1 fruit fly cellular context compared by ENCODE assay signal in genomic region chr3L:21839720-21840641, dm6.
TF ChIP-seq lines count a peak whose summit lies in the region.

No protein-coding gene starts in this region.

TF ChIP-seq in whole organism, embryonic, 481 proteins besides CTCF, POLR2A, EP300 and RAD21 (continued from another document and continues in another):
- TF ChIP-seq dm (GFP tag; optimal IDR thresholded peaks at IDR 0.05; lab: Kevin White, UChicago), result peak; percentile 83
- TF ChIP-seq CG2202 (tag; optimal IDR thresholded peaks at IDR 0.05; lab: Kevin White, UChicago), result peak; percentile 84
- TF ChIP-seq CG6683 (GFP tag; optimal IDR thresholded peaks at IDR 0.05; lab: Kevin White, UChicago), result peak; percentile 85
- peak; percentile 80 for TF ChIP-seq CG4360 (GFP tag; IDR thresholded peaks at IDR 0.05; lab: Robert Waterston, UW)
- TF ChIP-seq CG9817 (tag; optimal IDR thresholded peaks at IDR 0.05; lab: Kevin White, UChicago), result peak; percentile 88
- peak; percentile 78 for TF ChIP-seq CG9876 (GFP tag; optimal IDR thresholded peaks at IDR 0.05; lab: Kevin White, UChicago)
- TF ChIP-seq Antp (GFP tag; optimal IDR thresholded peaks at IDR 0.05; lab: Kevin White, UChicago), result peak; percentile 88
- TF ChIP-seq CG2199 (GFP tag; IDR thresholded peaks at IDR 0.05; lab: Robert Waterston, UW), result 0 out of 3 replicates have a peak, but pooled peaks have one; percentile 50
- TF ChIP-seq CG9727 (GFP tag; optimal IDR thresholded peaks at IDR 0.05; lab: Kevin White, UChicago), result peak; percentile 93
- peak; percentile 91 for TF ChIP-seq HHEX (GFP tag; optimal IDR thresholded peaks at IDR 0.05; lab: Kevin White, UChicago)
- TF ChIP-seq bigmax (GFP tag; optimal IDR thresholded peaks at IDR 0.05; lab: Kevin White, UChicago), result peak; percentile 13
- peak; percentile 93 for TF ChIP-seq phol (tag; optimal IDR thresholded peaks at IDR 0.05; lab: Kevin White, UChicago)
- no peak for TF ChIP-seq sc (optimal IDR thresholded peaks at IDR 0.05; lab: Kevin White, UChicago)
- peak; percentile 89 for TF ChIP-seq sc (GFP tag; optimal IDR thresholded peaks at IDR 0.05; lab: Kevin White, UChicago)
- TF ChIP-seq Dref (GFP tag; IDR thresholded peaks at IDR 0.05; lab: Robert Waterston, UW), result peak; percentile 48
- peak; percentile 90 for TF ChIP-seq lbe (GFP tag; optimal IDR thresholded peaks at IDR 0.05; lab: Kevin White, UChicago)
- peak; percentile 88 for TF ChIP-seq gce (GFP tag; IDR thresholded peaks at IDR 0.05; lab: Robert Waterston, UW)
- TF ChIP-seq salm (tag; optimal IDR thresholded peaks at IDR 0.05; lab: Kevin White, UChicago), result peak; percentile 90
- TF ChIP-seq pzg (GFP tag; optimal IDR thresholded peaks at IDR 0.05; lab: Kevin White, UChicago), result peak; percentile 8
- peak; percentile 86 for TF ChIP-seq CG8290 (GFP tag; optimal IDR thresholded peaks at IDR 0.05; lab: Kevin White, UChicago)
- peak; percentile 18 to 81 for TF ChIP-seq CG8290 (tag; optimal IDR thresholded peaks at IDR 0.05; lab: Kevin White, UChicago)
- TF ChIP-seq pb (GFP tag; optimal IDR thresholded peaks at IDR 0.05; lab: Kevin White, UChicago), result peak; percentile 93
- peak; percentile 91 for TF ChIP-seq Hr3 (GFP tag; optimal IDR thresholded peaks at IDR 0.05; lab: Kevin White, UChicago)
- peak; percentile 86 for TF ChIP-seq CG18764 (GFP tag; optimal IDR thresholded peaks at IDR 0.05; lab: Kevin White, UChicago)
- TF ChIP-seq slp2 (GFP tag; optimal IDR thresholded peaks at IDR 0.05; lab: Kevin White, UChicago), result peak; percentile 95
- peak; percentile 73 for TF ChIP-seq emc (GFP tag; optimal IDR thresholded peaks at IDR 0.05; lab: Kevin White, UChicago)
- TF ChIP-seq Gsc (GFP tag; IDR thresholded peaks at IDR 0.05; lab: Robert Waterston, UW), result peak; percentile 83
- TF ChIP-seq chif (GFP tag; optimal IDR thresholded peaks at IDR 0.05; lab: Kevin White, UChicago), result peak; percentile 87 to 92
- TF ChIP-seq HLH4C (GFP tag; IDR thresholded peaks at IDR 0.05; lab: Robert Waterston, UW; ENCODE audit: partially characterized antibody), result peak; percentile 58
- TF ChIP-seq tgo (GFP tag; IDR thresholded peaks at IDR 0.05; lab: Robert Waterston, UW), result peak; percentile 93
- peak; percentile 88 for TF ChIP-seq CG16815 (GFP tag; optimal IDR thresholded peaks at IDR 0.05; lab: Kevin White, UChicago)
- TF ChIP-seq ATbp (GFP tag; optimal IDR thresholded peaks at IDR 0.05; lab: Kevin White, UChicago), result peak; percentile 90
- peak; percentile 71 for TF ChIP-seq p53 (GFP tag; optimal IDR thresholded peaks at IDR 0.05; lab: Kevin White, UChicago)
- peak; percentile 89 for TF ChIP-seq CG32767 (GFP tag; IDR thresholded peaks at IDR 0.05; lab: Robert Waterston, UW)
- TF ChIP-seq Lim3 (GFP tag; IDR thresholded peaks at IDR 0.05; lab: Robert Waterston, UW), result peak; percentile 65; the same call in 1 of the 2 replicates
- peak; percentile 64 for TF ChIP-seq CG33557 (GFP tag; optimal IDR thresholded peaks at IDR 0.05; lab: Kevin White, UChicago)
- TF ChIP-seq Dip2 (GFP tag; IDR thresholded peaks at IDR 0.05; lab: Robert Waterston, UW), result peak; percentile 66; the same call in 1 of the 2 replicates
- peak; percentile 91 for TF ChIP-seq CG32772 (GFP tag; IDR thresholded peaks at IDR 0.05; lab: Robert Waterston, UW)
- peak; percentile 93 for TF ChIP-seq Six4 (GFP tag; optimal IDR thresholded peaks at IDR 0.05; lab: Kevin White, UChicago)
- TF ChIP-seq CG9797 (GFP tag; optimal IDR thresholded peaks at IDR 0.05; lab: Kevin White, UChicago), result peak; percentile 9
- TF ChIP-seq CG3407 (GFP tag; optimal IDR thresholded peaks at IDR 0.05; lab: Kevin White, UChicago), result peak; percentile 81
- no peak for TF ChIP-seq abd-A (tag; optimal IDR thresholded peaks at IDR 0.05; lab: Kevin White, UChicago)
- TF ChIP-seq Hr78 (GFP tag; optimal IDR thresholded peaks at IDR 0.05; lab: Kevin White, UChicago), result peak in 1 of 2 experiments; percentile 77
- TF ChIP-seq lilli (GFP tag; optimal IDR thresholded peaks at IDR 0.05; lab: Kevin White, UChicago), result peak; percentile 95
- TF ChIP-seq pnt (GFP tag; optimal IDR thresholded peaks at IDR 0.05; lab: Kevin White, UChicago), result peak; percentile 92
- TF ChIP-seq B-H2 (GFP tag; optimal IDR thresholded peaks at IDR 0.05; lab: Kevin White, UChicago), result peak; percentile 82
- TF ChIP-seq Awh (GFP tag; IDR thresholded peaks at IDR 0.05; lab: Robert Waterston, UW), result peak; percentile 88
- peak; percentile 63 for TF ChIP-seq ftz-f1 (GFP tag; optimal IDR thresholded peaks at IDR 0.05; lab: Kevin White, UChicago)
- peak; percentile 95 for TF ChIP-seq CG12659 (GFP tag; optimal IDR thresholded peaks at IDR 0.05; lab: Kevin White, UChicago)
- peak; percentile 82 for TF ChIP-seq NC2α (GFP tag; optimal IDR thresholded peaks at IDR 0.05; lab: Kevin White, UChicago)
- TF ChIP-seq CG15073 (GFP tag; optimal IDR thresholded peaks at IDR 0.05; lab: Kevin White, UChicago), result peak; percentile 57
- TF ChIP-seq CG1529 (GFP tag; optimal IDR thresholded peaks at IDR 0.05; lab: Kevin White, UChicago), result peak; percentile 90
- TF ChIP-seq Tbp (GFP tag; optimal IDR thresholded peaks at IDR 0.05; lab: Kevin White, UChicago), result no peak
- peak; percentile 98 for TF ChIP-seq CG31441 (GFP tag; IDR thresholded peaks at IDR 0.05; lab: Robert Waterston, UW)
- TF ChIP-seq vvl (GFP tag; IDR thresholded peaks at IDR 0.05; lab: Robert Waterston, UW), result peak; percentile 95
- TF ChIP-seq danr (GFP tag; IDR thresholded peaks at IDR 0.05; lab: Robert Waterston, UW), result peak; percentile 86
- TF ChIP-seq chn (GFP tag; optimal IDR thresholded peaks at IDR 0.05; lab: Kevin White, UChicago), result peak; percentile 93
- peak; percentile 64 for TF ChIP-seq MBD-R2 (GFP tag; IDR thresholded peaks at IDR 0.05; lab: Robert Waterston, UW)
- TF ChIP-seq CG14667 (GFP tag; IDR thresholded peaks at IDR 0.05; lab: Robert Waterston, UW), result peak; percentile 89
- TF ChIP-seq bbx (GFP tag; IDR thresholded peaks at IDR 0.05; lab: Robert Waterston, UW; ENCODE audit: partially characterized antibody), result no peak
- no peak for TF ChIP-seq Doc3 (GFP tag; IDR thresholded peaks at IDR 0.05; lab: Robert Waterston, UW; ENCODE audit: partially characterized antibody)
- TF ChIP-seq hth (optimal IDR thresholded peaks at IDR 0.05; lab: Kevin White, UChicago), result no peak
- TF ChIP-seq grau (tag; optimal IDR thresholded peaks at IDR 0.05; lab: Kevin White, UChicago), result peak; percentile 92
- TF ChIP-seq Usf (GFP tag; optimal IDR thresholded peaks at IDR 0.05; lab: Kevin White, UChicago), result peak; percentile 84
- TF ChIP-seq gem (tag; optimal IDR thresholded peaks at IDR 0.05; lab: Kevin White, UChicago), result peak; percentile 96
- peak; percentile 61; the same call in 1 of the 3 replicates for TF ChIP-seq z (GFP tag; IDR thresholded peaks at IDR 0.05; lab: Robert Waterston, UW)
- TF ChIP-seq rib (GFP tag; IDR thresholded peaks at IDR 0.05; lab: Robert Waterston, UW), result peak; percentile 65
- no peak for TF ChIP-seq Opbp (GFP tag; IDR thresholded peaks at IDR 0.05; lab: Robert Waterston, UW; ENCODE audit: partially characterized antibody)
- peak; percentile 86 for TF ChIP-seq corto (GFP tag; optimal IDR thresholded peaks at IDR 0.05; lab: Kevin White, UChicago)
- TF ChIP-seq Eip74EF (GFP tag; optimal IDR thresholded peaks at IDR 0.05; lab: Kevin White, UChicago), result peak in 1 of 2 experiments; percentile 93
- TF ChIP-seq amos (GFP tag; IDR thresholded peaks at IDR 0.05; lab: Robert Waterston, UW; ENCODE audit: partially characterized antibody), result peak; percentile 3; the same call in 1 of the 2 replicates
- TF ChIP-seq CG8924 (tag; optimal IDR thresholded peaks at IDR 0.05; lab: Kevin White, UChicago), result peak; percentile 94
- peak; percentile 82 for TF ChIP-seq CG4328 (GFP tag; optimal IDR thresholded peaks at IDR 0.05; lab: Kevin White, UChicago)
- TF ChIP-seq CG3726 (GFP tag; IDR thresholded peaks at IDR 0.05; lab: Robert Waterston, UW), result peak; percentile 91
- peak; percentile 88 for TF ChIP-seq Atf3 (GFP tag; optimal IDR thresholded peaks at IDR 0.05; lab: Kevin White, UChicago)
- peak; percentile 91 for TF ChIP-seq CG4854 (GFP tag; optimal IDR thresholded peaks at IDR 0.05; lab: Kevin White, UChicago)
- peak; percentile 87 for TF ChIP-seq run (tag; optimal IDR thresholded peaks at IDR 0.05; lab: Kevin White, UChicago)
- no peak for TF ChIP-seq prd (optimal IDR thresholded peaks at IDR 0.05; lab: Kevin White, UChicago)
- TF ChIP-seq prd (GFP tag; IDR thresholded peaks at IDR 0.05; lab: Robert Waterston, UW), result peak; percentile 94
- peak; percentile 90 for TF ChIP-seq btn (GFP tag; optimal IDR thresholded peaks at IDR 0.05; lab: Kevin White, UChicago)
- TF ChIP-seq CG11504 (tag; optimal IDR thresholded peaks at IDR 0.05; lab: Kevin White, UChicago), result peak; percentile 95
- TF ChIP-seq CG12299 (tag; optimal IDR thresholded peaks at IDR 0.05; lab: Kevin White, UChicago), result peak; percentile 90
- peak; percentile 92 for TF ChIP-seq CG17829 (tag; optimal IDR thresholded peaks at IDR 0.05; lab: Kevin White, UChicago)
- TF ChIP-seq ac (GFP tag; optimal IDR thresholded peaks at IDR 0.05; lab: Kevin White, UChicago), result peak; percentile 65
- TF ChIP-seq knrl (GFP tag; IDR thresholded peaks at IDR 0.05; lab: Robert Waterston, UW; ENCODE audit: partially characterized antibody), result peak; percentile 49; the same call in 1 of the 3 replicates
- TF ChIP-seq ranshi (GFP tag; IDR thresholded peaks at IDR 0.05; lab: Robert Waterston, UW), result peak; percentile 90
- TF ChIP-seq CG13123 (GFP tag; optimal IDR thresholded peaks at IDR 0.05; lab: Kevin White, UChicago), result peak; percentile 70
- TF ChIP-seq schlank (tag; optimal IDR thresholded peaks at IDR 0.05; lab: Kevin White, UChicago), result peak; percentile 73
- no peak for TF ChIP-seq CG17912 (GFP tag; optimal IDR thresholded peaks at IDR 0.05; lab: Kevin White, UChicago)
- TF ChIP-seq ssp (GFP tag; IDR thresholded peaks at IDR 0.05; lab: Robert Waterston, UW), result peak; percentile 84
- peak; percentile 97 for TF ChIP-seq CG7556 (GFP tag; optimal IDR thresholded peaks at IDR 0.05; lab: Kevin White, UChicago)
- peak; percentile 82 for TF ChIP-seq fd64A (GFP tag; optimal IDR thresholded peaks at IDR 0.05; lab: Kevin White, UChicago)
- TF ChIP-seq toy (GFP tag; IDR thresholded peaks at IDR 0.05; lab: Robert Waterston, UW), result peak; percentile 78
- TF ChIP-seq CG18262 (tag; optimal IDR thresholded peaks at IDR 0.05; lab: Kevin White, UChicago), result peak; percentile 96
- peak; percentile 95 for TF ChIP-seq CG6689 (GFP tag; IDR thresholded peaks at IDR 0.05; lab: Robert Waterston, UW)
- peak; percentile 90 for TF ChIP-seq Dad (GFP tag; optimal IDR thresholded peaks at IDR 0.05; lab: Kevin White, UChicago)
- TF ChIP-seq CG13287 (GFP tag; IDR thresholded peaks at IDR 0.05; lab: Robert Waterston, UW; ENCODE audit: partially characterized antibody), result peak; percentile 49
- peak; percentile 86 for TF ChIP-seq CG9609 (GFP tag; optimal IDR thresholded peaks at IDR 0.05; lab: Kevin White, UChicago)
- 0 out of 2 replicates have a peak, but pooled peaks have one; percentile 13 for TF ChIP-seq Bgb (GFP tag; IDR thresholded peaks at IDR 0.05; lab: Robert Waterston, UW; ENCODE audit: partially characterized antibody)
- peak; percentile 95 for TF ChIP-seq CG7839 (tag; optimal IDR thresholded peaks at IDR 0.05; lab: Kevin White, UChicago)
- TF ChIP-seq CG4707 (GFP tag; optimal IDR thresholded peaks at IDR 0.05; lab: Kevin White, UChicago), result peak; percentile 93
- no peak for TF ChIP-seq fru (optimal IDR thresholded peaks at IDR 0.05; lab: Kevin White, UChicago)
- TF ChIP-seq tll (GFP tag; optimal IDR thresholded peaks at IDR 0.05; lab: Kevin White, UChicago), result peak in 1 of 2 experiments; percentile 3
- TF ChIP-seq da (GFP tag; optimal IDR thresholded peaks at IDR 0.05; lab: Kevin White, UChicago), result peak; percentile 65
- TF ChIP-seq Bdp1 (GFP tag; optimal IDR thresholded peaks at IDR 0.05; lab: Kevin White, UChicago), result peak; percentile 80
- TF ChIP-seq zf30C (GFP tag; optimal IDR thresholded peaks at IDR 0.05; lab: Kevin White, UChicago), result no peak
- no peak for TF ChIP-seq Kr (GFP tag; optimal IDR thresholded peaks at IDR 0.05; lab: Kevin White, UChicago)
- peak; percentile 80 for TF ChIP-seq sima (GFP tag; optimal IDR thresholded peaks at IDR 0.05; lab: Kevin White, UChicago)
- peak; percentile 91 for TF ChIP-seq CG12236 (GFP tag; optimal IDR thresholded peaks at IDR 0.05; lab: Kevin White, UChicago)
- peak; percentile 84 for TF ChIP-seq CG9932 (GFP tag; IDR thresholded peaks at IDR 0.05; lab: Robert Waterston, UW)
- peak; percentile 89 for TF ChIP-seq CG30431 (GFP tag; optimal IDR thresholded peaks at IDR 0.05; lab: Kevin White, UChicago)
- peak; percentile 88 for TF ChIP-seq fd3F (GFP tag; optimal IDR thresholded peaks at IDR 0.05; lab: Kevin White, UChicago)
- TF ChIP-seq CG17328 (GFP tag; IDR thresholded peaks at IDR 0.05; lab: Robert Waterston, UW), result peak; percentile 86
- TF ChIP-seq CG34422 (GFP tag; IDR thresholded peaks at IDR 0.05; lab: Robert Waterston, UW), result peak; percentile 92
- TF ChIP-seq Aef1 (GFP tag; IDR thresholded peaks at IDR 0.05; lab: Robert Waterston, UW), result peak; percentile 89
- peak; percentile 47 for TF ChIP-seq CG31365 (tag; optimal IDR thresholded peaks at IDR 0.05; lab: Kevin White, UChicago)
- peak; percentile 88 for TF ChIP-seq CG1602 (GFP tag; optimal IDR thresholded peaks at IDR 0.05; lab: Kevin White, UChicago)
- TF ChIP-seq nau (GFP tag; optimal IDR thresholded peaks at IDR 0.05; lab: Kevin White, UChicago), result peak; percentile 95
- TF ChIP-seq Myb (GFP tag; optimal IDR thresholded peaks at IDR 0.05; lab: Kevin White, UChicago), result peak; percentile 72
- TF ChIP-seq Dp (GFP tag; optimal IDR thresholded peaks at IDR 0.05; lab: Kevin White, UChicago), result no peak
- TF ChIP-seq CG9437 (GFP tag; optimal IDR thresholded peaks at IDR 0.05; lab: Kevin White, UChicago), result peak; percentile 92
- peak; percentile 88 for TF ChIP-seq CG10462 (GFP tag; optimal IDR thresholded peaks at IDR 0.05; lab: Kevin White, UChicago)
- TF ChIP-seq Xrp1 (GFP tag; IDR thresholded peaks at IDR 0.05; lab: Robert Waterston, UW), result peak; percentile 95
- TF ChIP-seq Max (GFP tag; optimal IDR thresholded peaks at IDR 0.05; lab: Kevin White, UChicago), result peak; percentile 97
- peak; percentile 88 for TF ChIP-seq tx (GFP tag; optimal IDR thresholded peaks at IDR 0.05; lab: Kevin White, UChicago)
- peak; percentile 94 for TF ChIP-seq row (GFP tag; IDR thresholded peaks at IDR 0.05; lab: Robert Waterston, UW)
- peak; percentile 50 for TF ChIP-seq Sry-β (GFP tag; optimal IDR thresholded peaks at IDR 0.05; lab: Kevin White, UChicago)
- peak; percentile 79 for TF ChIP-seq CG10959 (GFP tag; IDR thresholded peaks at IDR 0.05; lab: Robert Waterston, UW)
- peak; percentile 96 for TF ChIP-seq CG1647 (GFP tag; optimal IDR thresholded peaks at IDR 0.05; lab: Kevin White, UChicago)
- peak; percentile 78 for TF ChIP-seq CkIIα-i1 (GFP tag; IDR thresholded peaks at IDR 0.05; lab: Robert Waterston, UW)
